Worm (Caenorhabditis elegans): ENCODE data around the gene sri-77.
"Not testable (repeated sequence)": the region's sequence is repeated elsewhere in the genome, so short reads cannot be mapped to it uniquely, and the experiment has no call there.

ce11 chrII:2570384-2570964 is 34.7 kb downstream of the sri-77 start:
- TF ChIP-seq zag-1 (tag; optimal IDR thresholded peaks at IDR 0.05); lin-39 (tag; optimal IDR thresholded peaks at IDR 0.05); nhr-25 (tag; optimal IDR thresholded peaks at IDR 0.05); alr-1 (tag; optimal IDR thresholded peaks at IDR 0.05); ama-1 (optimal IDR thresholded peaks at IDR 0.05); R02D3.7 (tag; optimal IDR thresholded peaks at IDR 0.05); egl-27 (tag; optimal IDR thresholded peaks at IDR 0.05); ztf-11 (tag; optimal IDR thresholded peaks at IDR 0.05); snpc-4 (tag; optimal IDR thresholded peaks at IDR 0.05); aly-2 (tag; optimal IDR thresholded peaks at IDR 0.05): not testable (repeated sequence)
- peak; percentile 1 to 25 for TF ChIP-seq mdl-1 (tag; optimal IDR thresholded peaks at IDR 0.05)
